Worm (Caenorhabditis elegans) whole organism, young adult: ENCODE measurements around the gene C48B4.12.
A peak's percentile ranks its signal among the peaks of the same experiment; 100 is the strongest.

Experiments
- B0019.2 ChIP-seq: fragments of 200-800 bp; sonication (Bioruptor generic); conservative IDR thresholded peaks from 2 replicates; pipeline ENCODE4 v1.3.6; 2022; ENCODE audit warnings: missing genetic modification reagents, missing genetic modification characterization, missing compliant biosample characterization
- B0261.1 ChIP-seq: sonication (generic microtip); optimal IDR thresholded peaks from 2 replicates; lab custom pipeline; 2016; ENCODE audit warnings: mild to moderate bottlenecking, missing genetic modification characterization, moderate library complexity, missing compliant biosample characterization
- B0336.3 ChIP-seq: fragments of 200-800 bp; sonication (Bioruptor generic); IDR thresholded peaks from 2 replicates; pipeline ENCODE4 v1.3.6; 2022; ENCODE audit warnings: missing genetic modification characterization, missing compliant biosample characterization
- C06A6.2 ChIP-seq: fragments of 200-800 bp; sonication (Bioruptor generic); conservative IDR thresholded peaks from 2 replicates; pipeline ENCODE4 v1.3.6; 2022; ENCODE audit warnings: missing genetic modification characterization, missing compliant biosample characterization
- F22D6.2 ChIP-seq: sonication (generic microtip); optimal IDR thresholded peaks from 2 replicates; lab custom pipeline; 2016; ENCODE audit warnings: mild to moderate bottlenecking, missing genetic modification characterization, missing compliant biosample characterization
- F52B5.7 ChIP-seq: sonication (generic microtip); optimal IDR thresholded peaks from 2 replicates; lab custom pipeline; 2016; ENCODE audit warnings: mild to moderate bottlenecking, missing genetic modification characterization, missing compliant biosample characterization
- F55B11.4 ChIP-seq: sonication (generic microtip); optimal IDR thresholded peaks from 2 replicates; lab custom pipeline; 2016; ENCODE audit warnings: missing compliant biosample characterization, missing genetic modification characterization, borderline replicate concordance; ENCODE audit not compliant: insufficient read depth
- F57A8.1 ChIP-seq: fragments of 200-800 bp; sonication (Bioruptor generic); optimal IDR thresholded peaks from 2 replicates; lab custom pipeline; 2018; ENCODE audit warnings: mild to moderate bottlenecking, missing genetic modification characterization, moderate library complexity, missing compliant biosample characterization
- F57C9.4 ChIP-seq: sonication (generic microtip); optimal IDR thresholded peaks from 2 replicates; lab custom pipeline; 2017; ENCODE audit warnings: mild to moderate bottlenecking, missing genetic modification characterization, missing compliant biosample characterization
- T07F8.4 ChIP-seq: sonication (generic microtip); optimal IDR thresholded peaks from 2 replicates; lab custom pipeline; 2016; ENCODE audit warnings: mild to moderate bottlenecking, missing genetic modification characterization, moderate library complexity, missing compliant biosample characterization
- Y53F4B.3 ChIP-seq: fragments of 200-800 bp; sonication (Bioruptor generic); IDR thresholded peaks from 2 replicates; pipeline ENCODE4 v1.3.6; 2022; ENCODE audit warnings: missing genetic modification reagents, missing genetic modification characterization, missing compliant biosample characterization
- Y79H2A.3 ChIP-seq: fragments of 200-800 bp; sonication (Bioruptor generic); conservative IDR thresholded peaks from 2 replicates; pipeline ENCODE4 v1.3.6; 2022; ENCODE audit warnings: missing genetic modification reagents, missing genetic modification characterization, missing compliant biosample characterization
- Y95B8A.8 ChIP-seq: fragments of 200-800 bp; sonication (Bioruptor generic); IDR thresholded peaks from 2 replicates; pipeline ENCODE4 v1.3.6; 2022; ENCODE audit warnings: missing genetic modification reagents, missing genetic modification characterization, missing compliant biosample characterization
- akir-1 ChIP-seq: fragments of 200-800 bp; sonication (Bioruptor generic); optimal IDR thresholded peaks from 2 replicates; lab custom pipeline; 2018; ENCODE audit warnings: mild to moderate bottlenecking, missing genetic modification characterization, moderate library complexity, missing compliant biosample characterization
- aptf-2 ChIP-seq: fragments of 200-800 bp; sonication (Bioruptor generic); conservative IDR thresholded peaks from 2 replicates; pipeline ENCODE4 v1.3.6; 2022; ENCODE audit warnings: missing genetic modification reagents, missing genetic modification characterization, missing compliant biosample characterization
- athp-1 ChIP-seq: sonication (generic microtip); optimal IDR thresholded peaks from 2 replicates; lab custom pipeline; 2017; ENCODE audit warnings: mild to moderate bottlenecking, missing genetic modification characterization, missing compliant biosample characterization
- attf-3 ChIP-seq: fragments of 200-800 bp; sonication (Bioruptor generic); conservative IDR thresholded peaks from 2 replicates; pipeline ENCODE4 v1.3.6; 2022; ENCODE audit warnings: missing genetic modification reagents, missing genetic modification characterization, missing compliant biosample characterization
- bed-1 ChIP-seq: fragments of 200-800 bp; sonication (Bioruptor generic); IDR thresholded peaks from 2 replicates; pipeline ENCODE4 v1.3.6; 2022; ENCODE audit warnings: missing genetic modification reagents, missing genetic modification characterization, missing compliant biosample characterization
- ccch-3 ChIP-seq: fragments of 200-800 bp; sonication (Bioruptor generic); optimal IDR thresholded peaks from 2 replicates; lab custom pipeline; 2018; ENCODE audit warnings: mild to moderate bottlenecking, missing genetic modification characterization, missing compliant biosample characterization
- ceh-100 ChIP-seq: fragments of 200-800 bp; sonication (Bioruptor generic); IDR thresholded peaks from 2 replicates; pipeline ENCODE4 v1.3.6; 2022; ENCODE audit warnings: missing genetic modification reagents, missing genetic modification characterization, missing compliant biosample characterization
- ceh-27 ChIP-seq: fragments of 200-800 bp; sonication (Bioruptor generic); optimal IDR thresholded peaks from 2 replicates; lab custom pipeline; 2018; ENCODE audit warnings: mild to moderate bottlenecking, missing genetic modification characterization, moderate library complexity, missing compliant biosample characterization
- die-1 ChIP-seq: sonication (generic microtip); optimal IDR thresholded peaks from 2 replicates; lab custom pipeline; 2016; ENCODE audit warnings: missing genotype, mild to moderate bottlenecking, missing genetic modification characterization, missing compliant biosample characterization
- dpl-1 ChIP-seq: fragments of 150-350 bp; optimal IDR thresholded peaks from 2 replicates; lab custom pipeline; 2014; ENCODE audit warnings: missing biosample characterization, missing genetic modification reagents, missing genetic modification characterization
- egrh-3 ChIP-seq: fragments of 200-800 bp; sonication (Bioruptor generic); IDR thresholded peaks from 2 replicates; pipeline ENCODE4 v1.3.6; 2022; ENCODE audit warnings: missing genetic modification reagents, missing genetic modification characterization, missing compliant biosample characterization
- ekl-4 ChIP-seq: fragments of 200-800 bp; sonication (Bioruptor generic); IDR thresholded peaks from 2 replicates; pipeline ENCODE4 v1.3.6; 2022; ENCODE audit warnings: missing genetic modification reagents, missing genetic modification characterization, missing compliant biosample characterization
- him-1 ChIP-seq: sonication (generic microtip); optimal IDR thresholded peaks from 2 replicates; lab custom pipeline; 2016; ENCODE audit warnings: missing genotype, missing genetic modification reagents, missing genetic modification characterization, missing compliant biosample characterization
- hlh-26 ChIP-seq: fragments of 200-800 bp; sonication (Bioruptor generic); conservative IDR thresholded peaks from 2 replicates; pipeline ENCODE4 v1.3.6; 2022; ENCODE audit warnings: missing genetic modification reagents, missing genetic modification characterization, missing compliant biosample characterization
- hmg-20 ChIP-seq: fragments of 200-800 bp; sonication (Bioruptor generic); IDR thresholded peaks from 2 replicates; pipeline ENCODE4 v1.3.6; 2022; ENCODE audit warnings: missing genetic modification reagents, missing genetic modification characterization, missing compliant biosample characterization
- let-526 ChIP-seq: fragments of 200-800 bp; sonication (Bioruptor generic); IDR thresholded peaks from 2 replicates; pipeline ENCODE4 v1.3.6; 2022; ENCODE audit warnings: missing genetic modification reagents, missing genetic modification characterization, missing compliant biosample characterization
- let-607 ChIP-seq, 2 experiments: fragments of 200-800 bp in 1 of 2; sonication (Bioruptor generic) in 1 of 2; sonication (generic microtip) in 1 of 2; optimal IDR thresholded peaks; 2 replicates each; lab custom pipeline; 2016 to 2018; ENCODE audit warnings: mild to moderate bottlenecking in 2 of 2, missing compliant biosample characterization in 2 of 2, missing genetic modification characterization in 2 of 2, moderate library complexity in 2 of 2, missing genotype in 1 of 2
- lin-54 ChIP-seq: fragments of 200-800 bp; sonication (Bioruptor generic); optimal IDR thresholded peaks from 2 replicates; lab custom pipeline; 2018; ENCODE audit warnings: mild to moderate bottlenecking, missing genetic modification characterization, missing compliant biosample characterization
- madf-8 ChIP-seq: fragments of 200-800 bp; sonication (Bioruptor generic); conservative IDR thresholded peaks from 2 replicates; pipeline ENCODE4 v1.3.6; 2022; ENCODE audit warnings: missing genetic modification reagents, missing genetic modification characterization, missing compliant biosample characterization
- mel-28 ChIP-seq: sonication (generic microtip); optimal IDR thresholded peaks from 2 replicates; lab custom pipeline; 2016; ENCODE audit warnings: borderline replicate concordance, mild to moderate bottlenecking, missing genetic modification characterization, missing compliant biosample characterization
- mes-4 ChIP-seq: sonication (generic microtip); optimal IDR thresholded peaks from 2 replicates; lab custom pipeline; 2016; ENCODE audit warnings: missing genotype, missing genetic modification characterization, missing compliant biosample characterization
- nfyb-1 ChIP-seq: fragments of 200-800 bp; sonication (Bioruptor generic); IDR thresholded peaks from 2 replicates; pipeline ENCODE4 v1.3.6; 2022; ENCODE audit warnings: missing genetic modification reagents, missing genetic modification characterization, missing compliant biosample characterization
- rcor-1 ChIP-seq: fragments of 200-800 bp; sonication (Bioruptor generic); IDR thresholded peaks from 2 replicates; pipeline ENCODE4 v1.3.6; 2022; ENCODE audit warnings: missing genetic modification reagents, missing genetic modification characterization, missing compliant biosample characterization
- rec-8 ChIP-seq, 2 experiments: sonication (generic microtip); optimal IDR thresholded peaks; 2 replicates each; lab custom pipeline; 2016; ENCODE audit warnings: mild to moderate bottlenecking in 2 of 2, missing genetic modification characterization in 2 of 2, missing genetic modification reagents in 2 of 2, missing genotype in 2 of 2, missing biosample characterization in 1 of 2, missing compliant biosample characterization in 1 of 2, moderate library complexity in 1 of 2
- sdz-38 ChIP-seq: sonication (generic microtip); optimal IDR thresholded peaks from 2 replicates; lab custom pipeline; 2016; ENCODE audit warnings: missing genotype, missing genetic modification characterization, missing compliant biosample characterization
- snpc-1.3 ChIP-seq: sonication (generic microtip); optimal IDR thresholded peaks from 2 replicates; lab custom pipeline; 2017; ENCODE audit warnings: missing genetic modification characterization, mild to moderate bottlenecking, missing compliant biosample characterization, antibody characterized with exemption, moderate library complexity, missing genotype, missing genetic modification reagents; ENCODE audit not compliant: insufficient read depth
- snpc-4 ChIP-seq, 5 experiments: fragments of 150-350 bp in 1 of 5; sonication (generic microtip) in 4 of 5; optimal IDR thresholded peaks; 2 replicates each; lab custom pipeline; 2014 to 2018; ENCODE audit warnings: missing genetic modification characterization in 5 of 5, missing biosample characterization in 3 of 5, antibody characterized with exemption in 2 of 5, mild to moderate bottlenecking in 2 of 5, missing compliant biosample characterization in 2 of 5, missing genotype in 2 of 5, moderate library complexity in 2 of 5, missing genetic modification reagents in 1 of 5
- unc-130 ChIP-seq: sonication (generic microtip); optimal IDR thresholded peaks from 2 replicates; lab custom pipeline; 2016; ENCODE audit warnings: missing genetic modification reagents, missing genetic modification characterization, missing compliant biosample characterization
- ztf-18 ChIP-seq: sonication (generic microtip); optimal IDR thresholded peaks from 2 replicates; lab custom pipeline; 2016; ENCODE audit warnings: missing genotype, mild to moderate bottlenecking, missing genetic modification characterization, missing compliant biosample characterization
- ztf-22 ChIP-seq: fragments of 200-800 bp; sonication (Bioruptor generic); optimal IDR thresholded peaks from 2 replicates; lab custom pipeline; 2018; ENCODE audit warnings: mild to moderate bottlenecking, missing genetic modification characterization, moderate library complexity, missing compliant biosample characterization
- ztf-25 ChIP-seq: fragments of 200-800 bp; sonication (Bioruptor generic); IDR thresholded peaks from 2 replicates; pipeline ENCODE4 v1.3.6; 2022; ENCODE audit warnings: missing genetic modification reagents, missing genetic modification characterization, missing compliant biosample characterization
- ztf-26 ChIP-seq: sonication (generic microtip); optimal IDR thresholded peaks from 2 replicates; lab custom pipeline; 2017; ENCODE audit warnings: missing genetic modification characterization, missing compliant biosample characterization
- ztf-3 ChIP-seq: fragments of 200-800 bp; sonication (Bioruptor generic); optimal IDR thresholded peaks from 2 replicates; lab custom pipeline; 2018; ENCODE audit warnings: mild to moderate bottlenecking, missing genetic modification characterization, missing compliant biosample characterization
- ztf-6 ChIP-seq: fragments of 200-800 bp; sonication (Bioruptor generic); IDR thresholded peaks from 2 replicates; pipeline ENCODE4 v1.3.6; 2022; ENCODE audit warnings: missing genetic modification reagents, missing genetic modification characterization, missing compliant biosample characterization

C48B4.12 gene

ce11 chrIII:9629855-9630254, 32.7 kb downstream of the C48B4.12 start, which contains the start of gene rpac-19 (continued):
- peak; percentile 38 for TF ChIP-seq F22D6.2 (tag; lab: Kevin White, UChicago)
- peak; percentile 20 for TF ChIP-seq ztf-3 (GFP tag; lab: Kevin White, UChicago)
- TF ChIP-seq ekl-4 = peak; percentile 82
- peak; percentile 65 for TF ChIP-seq F52B5.7 (tag; lab: Kevin White, UChicago)
- peak; percentile 51; the same call in 1 of the 2 replicates for TF ChIP-seq ceh-100 (GFP tag; lab: Robert Waterston, UW)
- TF ChIP-seq Y95B8A.8 (GFP tag; lab: Robert Waterston, UW) = peak; percentile 90
- peak; percentile 62; the same call in 1 of the 2 replicates for TF ChIP-seq C06A6.2 (GFP tag; lab: Robert Waterston, UW)
- TF ChIP-seq ztf-26 (tag; lab: Kevin White, UChicago) = peak; percentile 76
- TF ChIP-seq let-607 (tag; optimal IDR thresholded peaks at IDR 0.05; lab: Kevin White, UChicago) = peak; percentile 32 to 78
- TF ChIP-seq mel-28 (tag; lab: Kevin White, UChicago) = peak; percentile 30
- TF ChIP-seq die-1 = peak; percentile 28
- TF ChIP-seq ztf-25 (GFP tag; lab: Robert Waterston, UW) = 0 out of 2 replicates have a peak, but pooled peaks have one; percentile 56
- TF ChIP-seq nfyb-1 (GFP tag; lab: Robert Waterston, UW) = peak; percentile 83; the same call in 1 of the 2 replicates
- peak; percentile 83 for TF ChIP-seq athp-1 (tag; lab: Kevin White, UChicago)
- 0 out of 2 replicates have a peak, but pooled peaks have one; percentile 31 for TF ChIP-seq aptf-2 (GFP tag; lab: Robert Waterston, UW)
- TF ChIP-seq sdz-38 (tag; lab: Kevin White, UChicago) = no peak
- TF ChIP-seq egrh-3 (GFP tag; lab: Robert Waterston, UW) = no peak
- TF ChIP-seq ztf-6 = no peak
- TF ChIP-seq rcor-1 (GFP tag; lab: Robert Waterston, UW) = peak; percentile 53; the same call in 1 of the 2 replicates
- TF ChIP-seq unc-130 (GFP tag; lab: Kevin White, UChicago) = peak; percentile 78
- peak; percentile 6 for TF ChIP-seq him-1 (tag; lab: Kevin White, UChicago)
- peak; percentile 76 for TF ChIP-seq B0336.3 (GFP tag; lab: Robert Waterston, UW)
- peak; percentile 75 for TF ChIP-seq ztf-18 (tag; lab: Kevin White, UChicago)
- no peak for TF ChIP-seq F57A8.1 (GFP tag; lab: Kevin White, UChicago)
- TF ChIP-seq F55B11.4 = no peak
- peak; percentile 2 for TF ChIP-seq F57C9.4 (tag; lab: Kevin White, UChicago)
- TF ChIP-seq snpc-4 (GFP tag; optimal IDR thresholded peaks at IDR 0.05; lab: Kevin White, UChicago) = no peak
- TF ChIP-seq snpc-4 (tag; optimal IDR thresholded peaks at IDR 0.05; lab: Kevin White, UChicago) = peak in 3 of 4 experiments; percentile 55 to 76 (median 58)
- no peak; the same call in 1 of the 2 replicates for TF ChIP-seq Y79H2A.3 (GFP tag; lab: Robert Waterston, UW)
- TF ChIP-seq madf-8 (GFP tag; lab: Robert Waterston, UW) = peak; percentile 32
- TF ChIP-seq hlh-26 (GFP tag; lab: Robert Waterston, UW) = no peak
- no peak for TF ChIP-seq hmg-20 (GFP tag; lab: Robert Waterston, UW)
- peak in 1 of 2 experiments; percentile 57 for TF ChIP-seq rec-8 (tag; optimal IDR thresholded peaks at IDR 0.05; lab: Kevin White, UChicago)
- TF ChIP-seq mes-4 (tag; lab: Kevin White, UChicago) = peak; percentile 53
- no peak for TF ChIP-seq akir-1 (GFP tag; lab: Kevin White, UChicago)
- TF ChIP-seq snpc-1.3 (tag; lab: Kevin White, UChicago) = peak; percentile 53
- peak; percentile 53; the same call in 1 of the 2 replicates for TF ChIP-seq let-526 (GFP tag; lab: Robert Waterston, UW)
- no peak; the same call in 1 of the 2 replicates for TF ChIP-seq attf-3 (GFP tag; lab: Robert Waterston, UW)
- peak; percentile 34 for TF ChIP-seq ztf-22 (GFP tag; lab: Kevin White, UChicago)
- TF ChIP-seq ceh-27 (GFP tag; lab: Kevin White, UChicago) = no peak
- no peak for TF ChIP-seq Y53F4B.3 (GFP tag; lab: Robert Waterston, UW)
- no peak for TF ChIP-seq bed-1 (GFP tag; lab: Robert Waterston, UW)
- TF ChIP-seq ccch-3 (GFP tag; lab: Kevin White, UChicago) = no peak
- TF ChIP-seq T07F8.4 (tag; lab: Kevin White, UChicago) = peak; percentile 30
- TF ChIP-seq B0019.2 = no peak
- no peak for TF ChIP-seq B0261.1
- peak; percentile 10 for TF ChIP-seq dpl-1 (GFP tag; lab: Kevin White, UChicago)
- peak; percentile 80 for TF ChIP-seq lin-54 (GFP tag; lab: Kevin White, UChicago)
